Fruit fly (Drosophila melanogaster): ENCODE results near the gene mid.

Gene mid

dm6 chr2L:5476699-5477098 is 15.3 kb downstream of the mid start (continued):
- TF ChIP-seq jumu (GFP tag; optimal IDR thresholded peaks at IDR 0.05) (peak; percentile 93), CG31441 (GFP tag; IDR thresholded peaks at IDR 0.05) (peak; percentile 76), CG13624 (GFP tag; optimal IDR thresholded peaks at IDR 0.05) (peak; percentile 57), CG8290 (GFP tag; optimal IDR thresholded peaks at IDR 0.05) (peak; percentile 87), CG8290 (tag; optimal IDR thresholded peaks at IDR 0.05) (peak in 1 of 2 experiments; percentile 55), CG17802 (tag; optimal IDR thresholded peaks at IDR 0.05) (peak; percentile 38), CG11456 (GFP tag; IDR thresholded peaks at IDR 0.05) (peak; percentile 82), sima (GFP tag; optimal IDR thresholded peaks at IDR 0.05) (peak; percentile 34), Gsc (GFP tag; IDR thresholded peaks at IDR 0.05) (peak; percentile 75), Dip3 (GFP tag; optimal IDR thresholded peaks at IDR 0.05) (peak; percentile 56), CG9437 (GFP tag; optimal IDR thresholded peaks at IDR 0.05) (peak; percentile 52), bigmax (GFP tag; optimal IDR thresholded peaks at IDR 0.05) (no peak), Lhr (GFP tag; optimal IDR thresholded peaks at IDR 0.05) (peak; percentile 46), CG17328 (GFP tag; IDR thresholded peaks at IDR 0.05) (peak; percentile 85), ara (GFP tag; IDR thresholded peaks at IDR 0.05) (peak; percentile 93), CG33557 (GFP tag; optimal IDR thresholded peaks at IDR 0.05) (peak; percentile 81), CG18011 (GFP tag; optimal IDR thresholded peaks at IDR 0.05) (no peak), ash1 (GFP tag; optimal IDR thresholded peaks at IDR 0.05) (no peak), ATbp (GFP tag; optimal IDR thresholded peaks at IDR 0.05) (peak; percentile 84), CG10147 (GFP tag; optimal IDR thresholded peaks at IDR 0.05) (no peak), hth (optimal IDR thresholded peaks at IDR 0.05) (no peak), CG6654 (GFP tag; optimal IDR thresholded peaks at IDR 0.05) (no peak), Sry-δ (GFP tag; optimal IDR thresholded peaks at IDR 0.05) (peak; percentile 31), lov (optimal IDR thresholded peaks at IDR 0.05) (no peak), lov (GFP tag; IDR thresholded peaks at IDR 0.05) (peak; percentile 90), stwl (tag; optimal IDR thresholded peaks at IDR 0.05) (peak; percentile 21), Meics (GFP tag; optimal IDR thresholded peaks at IDR 0.05) (peak; percentile 49), slp2 (GFP tag; optimal IDR thresholded peaks at IDR 0.05) (peak; percentile 94), Six4 (GFP tag; optimal IDR thresholded peaks at IDR 0.05) (peak; percentile 80), gsb-n (tag; optimal IDR thresholded peaks at IDR 0.05) (peak; percentile 82), run (tag; optimal IDR thresholded peaks at IDR 0.05) (peak; percentile 68), gfzf (GFP tag; optimal IDR thresholded peaks at IDR 0.05) (no peak), CG2712 (tag; optimal IDR thresholded peaks at IDR 0.05) (peak; percentile 85), ac (GFP tag; optimal IDR thresholded peaks at IDR 0.05) (peak; percentile 54), gem (tag; optimal IDR thresholded peaks at IDR 0.05) (peak; percentile 93), ap (GFP tag; IDR thresholded peaks at IDR 0.05) (peak; percentile 81), her (GFP tag; optimal IDR thresholded peaks at IDR 0.05) (peak; percentile 81), Med (GFP tag) (peak; percentile 96), sob (GFP tag; IDR thresholded peaks at IDR 0.05) (peak; percentile 73), Nf-YB (GFP tag; optimal IDR thresholded peaks at IDR 0.05) (peak; percentile 27), CG6254 (GFP tag; optimal IDR thresholded peaks at IDR 0.05) (peak; percentile 53), CG2202 (tag; optimal IDR thresholded peaks at IDR 0.05) (peak; percentile 86), Drgx (GFP tag; IDR thresholded peaks at IDR 0.05) (peak; percentile 74), CG7987 (GFP tag; optimal IDR thresholded peaks at IDR 0.05) (peak; percentile 41), CG11085 (GFP tag; IDR thresholded peaks at IDR 0.05) (peak; percentile 76), Usf (GFP tag; optimal IDR thresholded peaks at IDR 0.05) (peak; percentile 72), CG15479 (GFP tag; optimal IDR thresholded peaks at IDR 0.05) (no peak), BtbVII (GFP tag; optimal IDR thresholded peaks at IDR 0.05) (peak; percentile 28), NfI (GFP tag; optimal IDR thresholded peaks at IDR 0.05) (peak; percentile 48), CG14965 (GFP tag; optimal IDR thresholded peaks at IDR 0.05; ENCODE audit: borderline replicate concordance) (peak; percentile 37), otp (GFP tag; IDR thresholded peaks at IDR 0.05) (peak; percentile 91), CG9932 (GFP tag; IDR thresholded peaks at IDR 0.05) (peak; percentile 67)

All from whole organism, embryonic.